Fruit fly (Drosophila melanogaster) whole organism, wandering third instar larva: ENCODE measurements around the gene mthl9.

ENCODE experiments used
- Abd-B ChIP-seq: fragments of >200 bp; optimal IDR thresholded peaks from 2 replicates; lab custom pipeline; 2017; ENCODE audit warnings: missing biosample characterization, missing genetic modification characterization
- CG32264 ChIP-seq: fragments of 200-800 bp; sonication (Bioruptor generic); optimal IDR thresholded peaks from 2 replicates; lab custom pipeline; 2016; ENCODE audit warnings: missing biosample characterization, missing genetic modification characterization
- CG9705 ChIP-seq: fragments of 200-800 bp; sonication (Bioruptor generic); optimal IDR thresholded peaks from 2 replicates; lab custom pipeline; 2018; ENCODE audit warnings: missing biosample characterization, mild to moderate bottlenecking, missing genetic modification characterization
- CrebA ChIP-seq: fragments of 200-800 bp; sonication (Bioruptor generic); optimal IDR thresholded peaks from 2 replicates; lab custom pipeline; 2016; ENCODE audit warnings: missing biosample characterization, mild to moderate bottlenecking, missing genetic modification characterization, borderline replicate concordance
- Dfd ChIP-seq: fragments of >200 bp; optimal IDR thresholded peaks from 2 replicates; lab custom pipeline; 2017; ENCODE audit warnings: missing biosample characterization, missing genetic modification characterization
- Dif ChIP-seq: fragments of 200-275, 200-300 bp; sonication (Bioruptor generic); optimal IDR thresholded peaks from 2 replicates; lab custom pipeline; 2018; ENCODE audit warnings: missing biosample characterization, missing genetic modification characterization; ENCODE audit not compliant: partially characterized antibody
- GATAd ChIP-seq: sonication (Bioruptor generic); optimal IDR thresholded peaks from 2 replicates; lab custom pipeline; 2016; ENCODE audit warnings: missing biosample characterization, missing genetic modification characterization
- HLH106 ChIP-seq: fragments of 200-800 bp; optimal IDR thresholded peaks from 3 replicates; lab custom pipeline; 2019; ENCODE audit warnings: missing biosample characterization, mild to moderate bottlenecking, missing genetic modification characterization, moderate library complexity
- Hnf4 ChIP-seq: fragments of 200-800 bp; sonication (Bioruptor generic); optimal IDR thresholded peaks from 2 replicates; lab custom pipeline; 2016; ENCODE audit warnings: missing biosample characterization, mild to moderate bottlenecking, missing genetic modification characterization
- Hr78 ChIP-seq: fragments of >200 bp; optimal IDR thresholded peaks from 2 replicates; lab custom pipeline; 2017; ENCODE audit warnings: missing biosample characterization, missing genetic modification characterization
- Hr83 ChIP-seq: fragments of 200-300 bp; sonication (Bioruptor generic); optimal IDR thresholded peaks from 2 replicates; lab custom pipeline; 2016; ENCODE audit warnings: missing biosample characterization, mild to moderate bottlenecking, missing genetic modification characterization, moderate library complexity; ENCODE audit not compliant: poor library complexity, severe bottlenecking
- Jra ChIP-seq: sonication (Bioruptor generic); optimal IDR thresholded peaks from 2 replicates; lab custom pipeline; 2016; ENCODE audit warnings: missing biosample characterization, missing genetic modification characterization
- Mio ChIP-seq: sonication (Bioruptor generic); optimal IDR thresholded peaks from 2 replicates; lab custom pipeline; 2016; ENCODE audit warnings: missing biosample characterization, missing genetic modification characterization
- Myc ChIP-seq: fragments of >200 bp; optimal IDR thresholded peaks from 2 replicates; lab custom pipeline; 2017
- N ChIP-seq: fragments of >200 bp; optimal IDR thresholded peaks from 2 replicates; lab custom pipeline; 2018; ENCODE audit warnings: missing biosample characterization, missing external identifiers, missing genetic modification characterization
- OdsH ChIP-seq: fragments of 200-800 bp; sonication (Bioruptor generic); optimal IDR thresholded peaks from 2 replicates; lab custom pipeline; 2016; ENCODE audit warnings: missing biosample characterization, mild to moderate bottlenecking, missing genetic modification characterization
- Rel ChIP-seq, 2 experiments: fragments of 200-800 bp; sonication (Bioruptor generic) in 1 of 2; optimal IDR thresholded peaks; 2 replicates in 1 of 2; 3 replicates in 1 of 2; lab custom pipeline; 2016 to 2019; ENCODE audit warnings: mild to moderate bottlenecking in 2 of 2, missing biosample characterization in 2 of 2, missing genetic modification characterization in 2 of 2, moderate library complexity in 1 of 2
- Sp1 ChIP-seq: fragments of 200-800 bp; sonication (Bioruptor generic); optimal IDR thresholded peaks from 3 replicates; lab custom pipeline; 2019; ENCODE audit warnings: missing biosample characterization, mild to moderate bottlenecking, missing genetic modification characterization, moderate library complexity
- Vsx2 ChIP-seq: fragments of 200-300, 225-300 bp; sonication (Bioruptor generic); optimal IDR thresholded peaks from 2 replicates; lab custom pipeline; 2018; ENCODE audit warnings: missing biosample characterization, missing genetic modification characterization; ENCODE audit not compliant: partially characterized antibody
- br ChIP-seq: fragments of 200-800 bp; sonication (Bioruptor generic); optimal IDR thresholded peaks from 2 replicates; lab custom pipeline; 2016; ENCODE audit warnings: missing biosample characterization, missing genetic modification characterization
- brk ChIP-seq: fragments of 200-800 bp; sonication (Bioruptor generic); optimal IDR thresholded peaks from 2 replicates; lab custom pipeline; 2016; ENCODE audit warnings: missing biosample characterization, mild to moderate bottlenecking, missing genetic modification characterization
- dl ChIP-seq, 2 experiments: fragments of 175-275, 200-275 bp in 1 of 2; fragments of 200-275 bp in 1 of 2; sonication (Bioruptor generic); optimal IDR thresholded peaks; lab custom pipeline; 2018; ENCODE audit warnings: mild to moderate bottlenecking in 2 of 2, missing biosample characterization in 2 of 2, missing genetic modification characterization in 2 of 2, moderate library complexity in 2 of 2; ENCODE audit not compliant: partially characterized antibody in 2 of 2, insufficient read depth in 1 of 2
- dmrt93B ChIP-seq: fragments of 200-800 bp; sonication (Bioruptor generic); optimal IDR thresholded peaks from 2 replicates; lab custom pipeline; 2018; ENCODE audit warnings: missing biosample characterization, mild to moderate bottlenecking, missing genetic modification characterization
- dsf ChIP-seq: sonication (Bioruptor generic); optimal IDR thresholded peaks from 2 replicates; lab custom pipeline; 2016; ENCODE audit warnings: missing biosample characterization, missing genetic modification characterization, borderline replicate concordance
- ey ChIP-seq: fragments of 200-800 bp; sonication (Bioruptor generic); optimal IDR thresholded peaks from 2 replicates; lab custom pipeline; 2016; ENCODE audit warnings: missing biosample characterization, missing genetic modification characterization
- foxo ChIP-seq, 2 experiments: fragments of 200-800 bp; sonication (Bioruptor generic); optimal IDR thresholded peaks; 2 replicates in 1 of 2; 3 replicates in 1 of 2; lab custom pipeline; 2016 to 2017; ENCODE audit warnings: missing biosample characterization in 2 of 2, missing genetic modification characterization in 2 of 2
- fru ChIP-seq: fragments of 200-800 bp; sonication (Bioruptor generic); optimal IDR thresholded peaks from 3 replicates; lab custom pipeline; 2016; ENCODE audit warnings: missing biosample characterization, mild to moderate bottlenecking, missing genetic modification characterization
- h ChIP-seq: fragments of 200-800 bp; sonication (Bioruptor generic); optimal IDR thresholded peaks from 3 replicates; lab custom pipeline; 2016; ENCODE audit warnings: missing biosample characterization, mild to moderate bottlenecking, missing genetic modification characterization
- jim ChIP-seq: fragments of 175-275, 200-325 bp; sonication (Bioruptor generic); optimal IDR thresholded peaks from 2 replicates; lab custom pipeline; 2016; ENCODE audit warnings: missing biosample characterization, mild to moderate bottlenecking, missing genetic modification characterization
- lola ChIP-seq: fragments of >200 bp; optimal IDR thresholded peaks from 2 replicates; lab custom pipeline; 2017; ENCODE audit warnings: missing biosample characterization, missing genetic modification characterization
- pan ChIP-seq: fragments of >200 bp; optimal IDR thresholded peaks from 2 replicates; lab custom pipeline; 2017
- psq ChIP-seq: fragments of 200-800 bp; sonication (Bioruptor generic); optimal IDR thresholded peaks from 3 replicates; lab custom pipeline; 2017; ENCODE audit warnings: missing biosample characterization, mild to moderate bottlenecking, missing genetic modification characterization, moderate library complexity
- rgr ChIP-seq: fragments of 200-800 bp; sonication (Bioruptor generic); optimal IDR thresholded peaks from 3 replicates; lab custom pipeline; 2016; ENCODE audit warnings: missing biosample characterization, mild to moderate bottlenecking, missing genetic modification characterization
- sage ChIP-seq: fragments of 200-800 bp; sonication (Bioruptor generic); optimal IDR thresholded peaks from 2 replicates; lab custom pipeline; 2016; ENCODE audit warnings: missing biosample characterization, mild to moderate bottlenecking, missing genetic modification characterization
- sv ChIP-seq: fragments of 200-800 bp; sonication (Bioruptor generic); optimal IDR thresholded peaks from 3 replicates; lab custom pipeline; 2016; ENCODE audit warnings: missing biosample characterization, missing genetic modification characterization
- tai ChIP-seq: sonication (Bioruptor generic); optimal IDR thresholded peaks from 2 replicates; lab custom pipeline; 2016; ENCODE audit warnings: missing biosample characterization, missing genetic modification characterization
- usp ChIP-seq: fragments of >200 bp; optimal IDR thresholded peaks from 2 replicates; lab custom pipeline; 2017; ENCODE audit warnings: missing biosample characterization, missing genetic modification characterization
- woc ChIP-seq: sonication (Bioruptor generic); optimal IDR thresholded peaks from 2 replicates; lab custom pipeline; 2016; ENCODE audit warnings: missing biosample characterization, mild to moderate bottlenecking, missing genetic modification characterization

mthl9 gene

DNA sequence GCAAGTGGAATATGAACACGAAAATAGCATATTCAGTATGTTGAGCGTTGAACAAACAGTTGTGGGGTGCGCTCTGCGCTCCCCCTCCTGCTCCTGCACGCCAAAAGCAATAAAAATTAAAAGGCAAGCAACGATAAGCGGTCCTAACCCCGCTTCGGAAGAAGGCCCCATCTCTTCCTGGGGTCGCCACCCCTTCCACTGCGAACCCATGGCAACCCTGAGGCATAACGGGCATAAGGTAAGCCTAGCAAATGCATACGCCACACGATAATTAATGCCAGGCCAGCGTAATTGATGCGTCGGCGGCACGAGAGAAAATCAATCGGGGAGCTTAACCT, 16.3 kb upstream of the mthl9 start:
- TF ChIP-seq Abd-B (GFP tag; lab: Kevin White, UChicago) (no peak), h (GFP tag; lab: Kevin White, UChicago) (no peak)

DNA sequence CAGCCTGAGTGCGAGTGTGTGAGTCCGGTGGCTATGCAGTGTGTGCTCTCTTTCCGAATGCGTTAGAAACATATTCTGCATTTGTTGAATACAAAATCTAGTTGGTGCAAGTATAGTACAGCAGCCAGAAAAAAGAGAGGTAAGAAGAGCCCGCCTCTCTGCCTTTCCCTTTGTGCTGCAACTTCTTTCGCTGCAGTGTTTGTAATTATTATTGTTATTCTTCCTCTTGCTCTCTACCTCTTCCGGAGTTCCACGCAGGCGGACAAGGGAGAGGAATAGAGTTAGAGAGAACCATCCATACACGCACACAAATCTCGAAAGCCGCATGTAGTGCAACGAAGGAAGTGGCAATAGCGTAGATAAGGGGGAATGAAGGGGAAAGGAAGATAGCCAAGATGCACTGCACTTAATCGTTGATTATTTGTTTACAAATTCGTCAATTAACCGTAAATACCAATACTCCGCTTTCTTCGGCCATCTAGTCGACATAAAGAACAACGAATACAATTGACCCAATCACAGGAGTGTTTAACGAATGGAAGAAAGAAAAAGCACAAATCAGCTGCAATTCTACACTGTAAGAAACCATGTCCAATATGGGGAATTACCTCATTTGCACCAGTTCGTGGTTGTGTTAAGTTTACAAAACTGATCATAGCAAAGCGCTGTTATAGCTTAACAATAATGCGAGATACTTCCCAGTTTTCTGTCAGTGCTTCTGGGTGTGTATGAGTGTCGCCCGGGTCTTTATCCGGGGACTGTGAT, 15.7 kb upstream of the mthl9 start:
- TF ChIP-seq Abd-B (GFP tag; lab: Kevin White, UChicago) (no peak), br (GFP tag; lab: Kevin White, UChicago) (peak; percentile 75), sage (GFP tag; lab: Kevin White, UChicago) (peak; percentile 6), CG32264 (peak; percentile 30), dmrt93B (GFP tag; lab: Kevin White, UChicago) (peak; percentile 40), Dfd (GFP tag; lab: Kevin White, UChicago) (no peak), rgr (peak; percentile 80), dl (GFP tag; optimal IDR thresholded peaks at IDR 0.05; lab: Kevin White, UChicago; ENCODE audit: insufficient read depth in 1 of 2, partially characterized antibody in 2 of 2) (peak in 1 of 2 experiments; percentile 6), h (GFP tag; lab: Kevin White, UChicago) (peak; percentile 84), Hr78 (GFP tag; lab: Kevin White, UChicago) (no peak), CrebA (GFP tag; lab: Kevin White, UChicago) (no peak), psq (GFP tag; lab: Kevin White, UChicago) (peak; percentile 76), HLH106 (tag; lab: Kevin White, UChicago) (peak; percentile 39), OdsH (GFP tag; lab: Kevin White, UChicago) (peak; percentile 66), GATAd (GFP tag; lab: Kevin White, UChicago) (no peak), fru (GFP tag; lab: Kevin White, UChicago) (peak; percentile 78), foxo (GFP tag; optimal IDR thresholded peaks at IDR 0.05; lab: Kevin White, UChicago) (peak in 1 of 2 experiments; percentile 84), N (GFP tag; lab: Kevin White, UChicago) (no peak), Hr83 (no peak), Rel (GFP tag; optimal IDR thresholded peaks at IDR 0.05; lab: Kevin White, UChicago) (peak; percentile 15), Rel (tag; optimal IDR thresholded peaks at IDR 0.05; lab: Kevin White, UChicago) (peak; percentile 24), brk (GFP tag; lab: Kevin White, UChicago) (peak; percentile 4), ey (peak; percentile 85), Jra (GFP tag; lab: Kevin White, UChicago) (peak; percentile 42), woc (peak; percentile 67), CG9705 (GFP tag; lab: Kevin White, UChicago) (no peak), Vsx2 (no peak), Dif (no peak), usp (GFP tag; lab: Kevin White, UChicago) (no peak), Sp1 (peak; percentile 52), tai (GFP tag; lab: Kevin White, UChicago) (no peak), Myc (no peak), Hnf4 (peak; percentile 65), lola (GFP tag; lab: Kevin White, UChicago) (no peak), jim (GFP tag; lab: Kevin White, UChicago) (no peak), pan (lab: Kevin White, UChicago) (no peak), Mio (GFP tag; lab: Kevin White, UChicago) (no peak), sv (GFP tag; lab: Kevin White, UChicago) (peak; percentile 65), dsf (GFP tag; lab: Kevin White, UChicago) (no peak)
